Fruit fly (Drosophila melanogaster) whole organism, embryonic: ENCODE data around the gene CG31808.

Experiments
- Ada2b ChIP-seq: fragments of 200-800 bp; sonication (Bioruptor generic); IDR thresholded peaks from 2 replicates; pipeline ENCODE4 v1.3.6; 2022; ENCODE audit warnings: missing biosample characterization, missing genetic modification characterization
- Antp ChIP-seq: fragments of 200-800 bp; sonication (Bioruptor generic); optimal IDR thresholded peaks from 3 replicates; lab custom pipeline; 2016; ENCODE audit warnings: missing biosample characterization, missing genetic modification characterization
- Awh ChIP-seq: fragments of 200-800 bp; sonication (Bioruptor generic); IDR thresholded peaks from 2 replicates; pipeline ENCODE4, ENCODE4 v1.3.6; 2022; ENCODE audit warnings: missing biosample characterization, missing genetic modification characterization
- CG10267 ChIP-seq: fragments of 200-800 bp; sonication (Bioruptor generic); optimal IDR thresholded peaks from 2 replicates; lab custom pipeline; 2018; ENCODE audit warnings: missing biosample characterization, mild to moderate bottlenecking, missing genetic modification characterization, moderate library complexity
- CG10366 ChIP-seq: fragments of 200-800 bp; sonication (Bioruptor generic); IDR thresholded peaks from 2 replicates; pipeline ENCODE4 v1.3.6; 2022; ENCODE audit warnings: missing biosample characterization, missing genetic modification characterization
- CG1233 ChIP-seq: fragments of 200-800 bp; sonication (Bioruptor generic); optimal IDR thresholded peaks from 4 replicates; lab custom pipeline; 2018; ENCODE audit warnings: missing biosample characterization, mild to moderate bottlenecking, missing genetic modification characterization
- CG14050 ChIP-seq: fragments of 200-800 bp; sonication (Bioruptor generic); IDR thresholded peaks from 3 replicates; pipeline ENCODE4 v1.3.6; 2022; ENCODE audit warnings: missing biosample characterization, missing genetic modification characterization
- CG1602 ChIP-seq: fragments of 200-800 bp; sonication (Bioruptor generic); optimal IDR thresholded peaks from 3 replicates; lab custom pipeline; 2016; ENCODE audit warnings: missing biosample characterization, missing genetic modification characterization
- CG16813 ChIP-seq: fragments of 200-800 bp; sonication (Bioruptor generic); IDR thresholded peaks from 3 replicates; pipeline ENCODE4 v1.3.6; 2022; ENCODE audit warnings: missing biosample characterization, missing genetic modification characterization; ENCODE audit not compliant: partially characterized antibody
- CG16815 ChIP-seq: fragments of 200-800 bp; sonication (Bioruptor generic); optimal IDR thresholded peaks from 3 replicates; lab custom pipeline; 2017; ENCODE audit warnings: missing biosample characterization, mild to moderate bottlenecking, missing genetic modification characterization
- CG18011 ChIP-seq: fragments of 200-800 bp; sonication (Bioruptor generic); optimal IDR thresholded peaks from 2 replicates; lab custom pipeline; 2017; ENCODE audit warnings: missing biosample characterization, missing genetic modification characterization, mild to moderate bottlenecking, moderate library complexity, missing genotype
- CG18599 ChIP-seq: fragments of 200-800 bp; sonication (Bioruptor generic); optimal IDR thresholded peaks from 3 replicates; lab custom pipeline; 2017; ENCODE audit warnings: missing biosample characterization, missing genetic modification characterization, mild to moderate bottlenecking, moderate library complexity, missing genetic modification reagents
- CG18619 ChIP-seq: fragments of 200-800 bp; sonication (Bioruptor generic); optimal IDR thresholded peaks from 3 replicates; lab custom pipeline; 2017; ENCODE audit warnings: missing biosample characterization, mild to moderate bottlenecking, missing genetic modification characterization
- CG2116 ChIP-seq: fragments of 200-800 bp; sonication (Bioruptor generic); optimal IDR thresholded peaks from 3 replicates; lab custom pipeline; 2018; ENCODE audit warnings: missing biosample characterization, mild to moderate bottlenecking, missing genetic modification characterization
- CG2202 ChIP-seq: fragments of 200-800 bp; sonication (Bioruptor generic); optimal IDR thresholded peaks from 2 replicates; lab custom pipeline; 2018; ENCODE audit warnings: missing biosample characterization, mild to moderate bottlenecking, missing genetic modification characterization
- CG30020 ChIP-seq: fragments of 200-800 bp; optimal IDR thresholded peaks from 2 replicates; lab custom pipeline; 2019; ENCODE audit warnings: missing biosample characterization, mild to moderate bottlenecking, missing genetic modification characterization, moderate library complexity
- CG31441 ChIP-seq: fragments of 200-800 bp; sonication (Bioruptor generic); IDR thresholded peaks from 2 replicates; pipeline ENCODE4 v1.3.6; 2022; ENCODE audit warnings: missing biosample characterization, missing genetic modification characterization
- CG32772 ChIP-seq: fragments of 200-800 bp; sonication (Bioruptor generic); IDR thresholded peaks from 2 replicates; pipeline ENCODE4 v1.3.6; 2022; ENCODE audit warnings: missing biosample characterization, missing genetic modification characterization
- CG33557 ChIP-seq: fragments of 200-800 bp; sonication (Bioruptor generic); optimal IDR thresholded peaks from 2 replicates; lab custom pipeline; 2019; ENCODE audit warnings: missing biosample characterization, mild to moderate bottlenecking, missing genetic modification characterization, moderate library complexity
- CG4820 ChIP-seq: fragments of 200-800 bp; sonication (Bioruptor generic); optimal IDR thresholded peaks from 3 replicates; lab custom pipeline; 2016; ENCODE audit warnings: missing biosample characterization, missing genetic modification characterization
- CG5953 ChIP-seq: fragments of 200-800 bp; sonication (Bioruptor generic); IDR thresholded peaks from 2 replicates; pipeline ENCODE4 v1.3.6; 2022; ENCODE audit warnings: missing biosample characterization, missing genetic modification characterization
- CG8765 ChIP-seq: fragments of 200-800 bp; sonication (Bioruptor generic); IDR thresholded peaks from 2 replicates; pipeline ENCODE4 v1.3.6; 2022; ENCODE audit warnings: missing biosample characterization, missing genetic modification characterization
- CG8944 ChIP-seq: fragments of 200-800 bp; sonication (Bioruptor generic); optimal IDR thresholded peaks from 3 replicates; lab custom pipeline; 2016; ENCODE audit warnings: missing biosample characterization, missing genetic modification characterization
- CG9876 ChIP-seq: fragments of 200-800 bp; sonication (Bioruptor generic); optimal IDR thresholded peaks from 2 replicates; lab custom pipeline; 2016; ENCODE audit warnings: missing biosample characterization, missing genetic modification characterization
- Elba2 ChIP-seq: fragments of 200-800 bp; sonication (Bioruptor generic); optimal IDR thresholded peaks from 3 replicates; lab custom pipeline; 2016; ENCODE audit warnings: missing biosample characterization, missing genetic modification characterization
- Ets97D ChIP-seq: fragments of 200-800 bp; sonication (Bioruptor generic); optimal IDR thresholded peaks from 3 replicates; lab custom pipeline; 2016; ENCODE audit warnings: missing biosample characterization, missing genetic modification characterization
- Hand ChIP-seq: fragments of 200-800 bp; sonication (Bioruptor generic); optimal IDR thresholded peaks from 2 replicates; lab custom pipeline; 2017; ENCODE audit warnings: mild to moderate bottlenecking, missing biosample characterization, missing genetic modification reagents, missing genetic modification characterization
- HmgD ChIP-seq: fragments of 200-800 bp; sonication (Bioruptor generic); optimal IDR thresholded peaks from 3 replicates; lab custom pipeline; 2016; ENCODE audit warnings: missing biosample characterization, missing genetic modification characterization
- Hsf ChIP-seq: fragments of 200-800 bp; sonication (Bioruptor generic); optimal IDR thresholded peaks from 3 replicates; lab custom pipeline; 2016; ENCODE audit warnings: missing biosample characterization, missing genetic modification characterization
- Myb ChIP-seq: fragments of 200-800 bp; sonication (Bioruptor generic); optimal IDR thresholded peaks from 2 replicates; lab custom pipeline; 2016; ENCODE audit warnings: missing biosample characterization, missing genetic modification characterization
- NfI ChIP-seq: fragments of 200-800 bp; sonication (Bioruptor generic); optimal IDR thresholded peaks from 3 replicates; lab custom pipeline; 2018; ENCODE audit warnings: missing biosample characterization, mild to moderate bottlenecking, missing genetic modification characterization, moderate library complexity
- Opbp ChIP-seq: fragments of 200-800 bp; sonication (Bioruptor generic); IDR thresholded peaks from 3 replicates; pipeline ENCODE4 v1.3.6; 2022; ENCODE audit warnings: missing biosample characterization, missing genetic modification characterization; ENCODE audit not compliant: partially characterized antibody
- Taf1 ChIP-seq: fragments of 200-800 bp; sonication (Bioruptor generic); IDR thresholded peaks from 2 replicates; pipeline ENCODE4 v1.3.6; 2022; ENCODE audit warnings: missing biosample characterization, missing genetic modification characterization
- Xrp1 ChIP-seq: fragments of 200-800 bp; sonication (Bioruptor generic); IDR thresholded peaks from 2 replicates; pipeline ENCODE4 v1.3.6; 2022; ENCODE audit warnings: missing biosample characterization, missing genetic modification characterization
- ap ChIP-seq: fragments of 200-800 bp; sonication (Bioruptor generic); IDR thresholded peaks from 2 replicates; pipeline ENCODE4 v1.3.6; 2022; ENCODE audit warnings: missing biosample characterization, missing genetic modification characterization
- ash1 ChIP-seq: fragments of 200-800 bp; sonication (Bioruptor generic); optimal IDR thresholded peaks from 2 replicates; lab custom pipeline; 2018; ENCODE audit warnings: missing biosample characterization, mild to moderate bottlenecking, missing genetic modification characterization
- chn ChIP-seq: fragments of 200-800 bp; sonication (Bioruptor generic); optimal IDR thresholded peaks from 2 replicates; lab custom pipeline; 2016; ENCODE audit warnings: missing biosample characterization, missing genetic modification characterization
- ci ChIP-seq: fragments of 200-800 bp; sonication (Bioruptor generic); IDR thresholded peaks from 3 replicates; pipeline ENCODE4 v1.3.6; 2022; ENCODE audit warnings: missing biosample characterization, missing genetic modification characterization
- dati ChIP-seq: fragments of 200-800 bp; sonication (Bioruptor generic); IDR thresholded peaks from 2 replicates; pipeline ENCODE4 v1.3.6; 2022; ENCODE audit warnings: missing biosample characterization, missing genetic modification characterization
- ems ChIP-seq: fragments of 200-800 bp; sonication (Bioruptor generic); optimal IDR thresholded peaks from 3 replicates; lab custom pipeline; 2016; ENCODE audit warnings: missing biosample characterization, missing genetic modification characterization
- en ChIP-seq: fragments of 200-800 bp; sonication (Bioruptor generic); optimal IDR thresholded peaks from 2 replicates; lab custom pipeline; 2016; ENCODE audit warnings: missing biosample characterization, missing genetic modification characterization
- gcm ChIP-seq: fragments of 200-800 bp; sonication (Bioruptor generic); optimal IDR thresholded peaks from 2 replicates; lab custom pipeline; 2019; ENCODE audit warnings: missing biosample characterization, mild to moderate bottlenecking, missing genetic modification characterization, moderate library complexity
- ham ChIP-seq: fragments of 200-800 bp; sonication (Bioruptor generic); IDR thresholded peaks from 2 replicates; pipeline ENCODE4 v1.3.6; 2022; ENCODE audit warnings: missing biosample characterization, missing genetic modification characterization
- ind ChIP-seq: fragments of 200-800 bp; sonication (Bioruptor generic); optimal IDR thresholded peaks from 3 replicates; lab custom pipeline; 2016; ENCODE audit warnings: missing biosample characterization, missing genetic modification characterization
- kay ChIP-seq: fragments of 200-800 bp; sonication (Bioruptor generic); optimal IDR thresholded peaks from 2 replicates; lab custom pipeline; 2016; ENCODE audit warnings: missing biosample characterization, missing genetic modification characterization
- ken ChIP-seq: fragments of 200-800 bp; sonication (Bioruptor generic); IDR thresholded peaks from 3 replicates; pipeline ENCODE4 v1.3.6; 2022; ENCODE audit warnings: missing biosample characterization, missing genetic modification characterization
- pan ChIP-seq, 4 experiments: fragments of >200 bp in 3 of 4; fragments of 200-800 bp in 1 of 4; sonication (Bioruptor generic) in 1 of 4; optimal IDR thresholded peaks in 3 of 4; IDR thresholded peaks in 1 of 4; 2 replicates each; pipeline versions ENCODE4 v1.3.6 to Lab custom; 2017 to 2022; ENCODE audit warnings: missing biosample characterization in 2 of 4, missing genetic modification characterization in 2 of 4, mixed read lengths in 1 of 4
- pho ChIP-seq: fragments of 200-800 bp; sonication (Bioruptor generic); optimal IDR thresholded peaks from 2 replicates; lab custom pipeline; 2016; ENCODE audit warnings: missing biosample characterization, missing genetic modification characterization
- sens ChIP-seq: fragments of 200-800 bp; sonication (Bioruptor generic); peaks from one replicate; lab custom pipeline; 2016; ENCODE audit warnings: missing biosample characterization, missing genetic modification characterization
- stc ChIP-seq: fragments of 200-800 bp; sonication (Bioruptor generic); IDR thresholded peaks from 2 replicates; pipeline ENCODE4 v1.3.6; 2022; ENCODE audit warnings: missing biosample characterization, missing genetic modification characterization
- zfh2 ChIP-seq: fragments of 200-800 bp; sonication (Bioruptor generic); optimal IDR thresholded peaks from 2 replicates; lab custom pipeline; 2016; ENCODE audit warnings: missing biosample characterization, missing genetic modification characterization

The CG31808 gene

dm6 chr2L:16656692-16657109 lies 59.3 kb downstream of the CG31808 start (continued):
- TF ChIP-seq CG16815 (GFP tag; lab: Kevin White, UChicago): peak; percentile 58
- peak; percentile 51 for TF ChIP-seq CG30020 (tag; lab: Kevin White, UChicago)
- peak; percentile 76 for TF ChIP-seq Ada2b (GFP tag; lab: Robert Waterston, UW)
- TF ChIP-seq Elba2 (GFP tag; lab: Kevin White, UChicago): no peak
- peak; percentile 52 for TF ChIP-seq CG2116 (GFP tag; lab: Kevin White, UChicago)
- TF ChIP-seq HmgD (GFP tag; lab: Kevin White, UChicago): peak; percentile 59
- peak; percentile 37; the same call in 1 of the 2 replicates for TF ChIP-seq ap (GFP tag; lab: Robert Waterston, UW)
- TF ChIP-seq Ets97D (GFP tag; lab: Kevin White, UChicago): peak; percentile 58
- peak; percentile 51; the same call in 1 of the 2 replicates for TF ChIP-seq Taf1 (GFP tag; lab: Robert Waterston, UW)
- TF ChIP-seq Awh (GFP tag; lab: Robert Waterston, UW): peak; percentile 60
- peak; percentile 32 for TF ChIP-seq CG18619
- peak; percentile 64 for TF ChIP-seq CG1602 (GFP tag; lab: Kevin White, UChicago)
- no peak for TF ChIP-seq CG18599 (GFP tag; lab: Kevin White, UChicago)
- peak; percentile 78 for TF ChIP-seq CG31441
- TF ChIP-seq ken: peak; percentile 85
- TF ChIP-seq Opbp (GFP tag; lab: Robert Waterston, UW): no peak
- peak; percentile 42 for TF ChIP-seq CG33557 (GFP tag; lab: Kevin White, UChicago)
- no peak for TF ChIP-seq pan (optimal IDR thresholded peaks at IDR 0.05; lab: Kevin White, UChicago)
- peak in 1 of 2 experiments; percentile 83 for TF ChIP-seq pan (GFP tag; optimal IDR thresholded peaks at IDR 0.05 in 1 of 2, IDR thresholded peaks at IDR 0.05 in 1 of 2)
- no peak; the same call in 1 of the 2 replicates for TF ChIP-seq CG8765 (GFP tag; lab: Robert Waterston, UW)
- TF ChIP-seq ci (GFP tag; lab: Robert Waterston, UW): peak; percentile 65; the same call in 1 of the 3 replicates
- no peak for TF ChIP-seq en (GFP tag; lab: Kevin White, UChicago)
- peak; percentile 76 for TF ChIP-seq CG10267 (tag; lab: Kevin White, UChicago)
- TF ChIP-seq Hsf (GFP tag; lab: Kevin White, UChicago): peak; percentile 69
- TF ChIP-seq zfh2 (GFP tag; lab: Kevin White, UChicago): peak; percentile 36
- peak; percentile 76 for TF ChIP-seq Myb (GFP tag; lab: Kevin White, UChicago)
- no peak for TF ChIP-seq CG9876 (GFP tag; lab: Kevin White, UChicago)
- no peak for TF ChIP-seq Hand (GFP tag; lab: Kevin White, UChicago)
- peak; percentile 99 for TF ChIP-seq CG18011 (GFP tag; lab: Kevin White, UChicago)
- peak; percentile 78 for TF ChIP-seq Xrp1
- TF ChIP-seq CG16813: no peak
- peak; percentile 65 for TF ChIP-seq pho (GFP tag; lab: Kevin White, UChicago)
- 0 out of 2 replicates have a peak, but pooled peaks have one; percentile 31 for TF ChIP-seq CG5953 (GFP tag; lab: Robert Waterston, UW)
- TF ChIP-seq kay (GFP tag; lab: Kevin White, UChicago): peak; percentile 45
- TF ChIP-seq CG32772 (GFP tag; lab: Robert Waterston, UW): peak; percentile 73
- peak; percentile 56 for TF ChIP-seq CG14050
- peak; percentile 51 for TF ChIP-seq NfI (GFP tag; lab: Kevin White, UChicago)
- peak; percentile 37 for TF ChIP-seq CG2202
- peak; percentile 40 for TF ChIP-seq gcm (GFP tag; lab: Kevin White, UChicago)
- TF ChIP-seq sens: peak; percentile 89
- TF ChIP-seq CG10366 (GFP tag; lab: Robert Waterston, UW): peak; percentile 70
- TF ChIP-seq ham (GFP tag; lab: Robert Waterston, UW): peak; percentile 56; the same call in 1 of the 2 replicates
- TF ChIP-seq CG1233 (GFP tag; lab: Kevin White, UChicago): peak; percentile 49
- TF ChIP-seq stc (GFP tag; lab: Robert Waterston, UW): peak; percentile 82
- 0 out of 2 replicates have a peak, but pooled peaks have one; percentile 15 for TF ChIP-seq dati
- peak; percentile 33 for TF ChIP-seq ems (GFP tag; lab: Kevin White, UChicago)
- TF ChIP-seq Antp (GFP tag; lab: Kevin White, UChicago): peak; percentile 20
- TF ChIP-seq ind (GFP tag; lab: Kevin White, UChicago): peak; percentile 62
- TF ChIP-seq CG4820: peak; percentile 30
- peak; percentile 46 for TF ChIP-seq CG8944
- TF ChIP-seq chn (GFP tag; lab: Kevin White, UChicago): peak; percentile 7
- no peak for TF ChIP-seq ash1 (GFP tag; lab: Kevin White, UChicago)
